Fruit fly (Drosophila melanogaster) Kc167 (cell line): ENCODE measurements around the gene Polr2I.

Experiments used
- Myc ChIP-seq: fragments of >200 bp; optimal IDR thresholded peaks from 2 replicates; lab custom pipeline; 2017; ENCODE audit warnings: missing external identifiers
- insv ChIP-seq: fragments of >200 bp; optimal IDR thresholded peaks from 3 replicates; lab custom pipeline; 2018; ENCODE audit warnings: missing external identifiers
- psq ChIP-seq: fragments of >200 bp; optimal IDR thresholded peaks from 2 replicates; lab custom pipeline; 2017; ENCODE audit warnings: missing external identifiers
- ttk ChIP-seq: sonication (Bioruptor generic); optimal IDR thresholded peaks from 2 replicates; lab custom pipeline; 2017; ENCODE audit warnings: missing external identifiers

dm6 chr3R:14278523-14279303 is 30.2 kb upstream of the Polr2I start:
- TF ChIP-seq Myc (lab: Kevin White, UChicago) (no peak), ttk (lab: Kevin White, UChicago) (no peak), psq (no peak), insv (lab: Kevin White, UChicago) (no peak)
